2 worm cellular contexts compared by ENCODE assay signal in genomic region chrV:9343629-9344624, ce11.
TF ChIP-seq lines count a peak whose summit lies in the region.

Gene tos-1 (minus strand): TSS chrV:9344203.

TF ChIP-seq in whole organism, L1 larva, 84 proteins besides CTCF, POLR2A, EP300 and RAD21 (continued from another document):
- TF ChIP-seq egl-13 (tag; optimal IDR thresholded peaks at IDR 0.05; lab: Kevin White, UChicago) (peak; percentile 99), pag-3 (tag; optimal IDR thresholded peaks at IDR 0.05; lab: Kevin White, UChicago; ENCODE audit: borderline replicate concordance, insufficient read depth) (peak; percentile 7), unc-98 (GFP tag; IDR thresholded peaks at IDR 0.05; lab: Robert Waterston, UW) (peak; percentile 97), mab-9 (GFP tag; IDR thresholded peaks at IDR 0.05; lab: Robert Waterston, UW) (peak; percentile 95), unc-86 (tag; optimal IDR thresholded peaks at IDR 0.05; lab: Kevin White, UChicago) (peak; percentile 100), ceh-88 (GFP tag; IDR thresholded peaks at IDR 0.05; lab: Robert Waterston, UW) (peak; percentile 99), ztf-11 (tag; optimal IDR thresholded peaks at IDR 0.05; lab: Kevin White, UChicago) (peak in 1 of 2 experiments; percentile 96), hpl-2 (GFP tag; optimal IDR thresholded peaks at IDR 0.05; lab: Kevin White, UChicago) (peak; percentile 95), isw-1 (GFP tag; IDR thresholded peaks at IDR 0.05; lab: Robert Waterston, UW) (peak; percentile 99), lin-35 (GFP tag; optimal IDR thresholded peaks at IDR 0.05; lab: Kevin White, UChicago) (peak; percentile 87 to 93), jun-1 (tag; optimal IDR thresholded peaks at IDR 0.05; lab: Kevin White, UChicago) (peak; percentile 99), nhr-47 (tag; optimal IDR thresholded peaks at IDR 0.05; lab: Kevin White, UChicago) (peak; percentile 100), aly-2 (tag; optimal IDR thresholded peaks at IDR 0.05; lab: Kevin White, UChicago) (peak; percentile 86), efl-3 (GFP tag; optimal IDR thresholded peaks at IDR 0.05; lab: Kevin White, UChicago) (peak; percentile 70), ama-1 (optimal IDR thresholded peaks at IDR 0.05; lab: Kevin White, UChicago) (peak; percentile 99), mep-1 (tag; optimal IDR thresholded peaks at IDR 0.05; lab: Kevin White, UChicago) (peak; percentile 94), swsn-7 (tag; optimal IDR thresholded peaks at IDR 0.05; lab: Kevin White, UChicago) (peak; percentile 100), Y116A8C.19 (tag; optimal IDR thresholded peaks at IDR 0.05; lab: Kevin White, UChicago; ENCODE audit: borderline replicate concordance) (peak; percentile 44), C34B4.2 (tag; optimal IDR thresholded peaks at IDR 0.05; lab: Kevin White, UChicago) (peak; percentile 90), C04F5.9 (tag; optimal IDR thresholded peaks at IDR 0.05; lab: Kevin White, UChicago) (peak; percentile 89), fkh-4 (tag; optimal IDR thresholded peaks at IDR 0.05; lab: Kevin White, UChicago; ENCODE audit: borderline replicate concordance) (peak; percentile 92), nhr-237 (tag; optimal IDR thresholded peaks at IDR 0.05; lab: Kevin White, UChicago) (peak; percentile 94), pax-3 (tag; optimal IDR thresholded peaks at IDR 0.05; lab: Kevin White, UChicago) (peak; percentile 100), nhr-85 (tag; lab: Kevin White, UChicago) (peak; percentile 100), zip-4 (GFP tag; optimal IDR thresholded peaks at IDR 0.05; lab: Kevin White, UChicago) (peak; percentile 98)

TF ChIP-seq in whole organism, young adult, 124 proteins besides CTCF, POLR2A, EP300 and RAD21 (continued from another document):
- no peak for TF ChIP-seq rec-8 (tag; optimal IDR thresholded peaks at IDR 0.05; lab: Kevin White, UChicago)
- TF ChIP-seq hmg-1.2 (GFP tag; IDR thresholded peaks at IDR 0.05; lab: Robert Waterston, UW): peak; percentile 82
- no peak for TF ChIP-seq hlh-12 (tag; optimal IDR thresholded peaks at IDR 0.05; lab: Kevin White, UChicago)
- peak; percentile 84 for TF ChIP-seq tbp1 (GFP tag; optimal IDR thresholded peaks at IDR 0.05; lab: Kevin White, UChicago)
- TF ChIP-seq pha-4 (tag; optimal IDR thresholded peaks at IDR 0.05; lab: Kevin White, UChicago): peak; percentile 83
- peak; percentile 92 for TF ChIP-seq nhr-90 (tag; optimal IDR thresholded peaks at IDR 0.05; lab: Kevin White, UChicago)
- peak; percentile 97 for TF ChIP-seq K11D2.4 (GFP tag; IDR thresholded peaks at IDR 0.05; lab: Robert Waterston, UW)
- TF ChIP-seq B0336.3 (GFP tag; IDR thresholded peaks at IDR 0.05; lab: Robert Waterston, UW): peak; percentile 91
- no peak; the same call in 1 of the 2 replicates for TF ChIP-seq cebp-2 (GFP tag; IDR thresholded peaks at IDR 0.05; lab: Robert Waterston, UW)
- peak; percentile 62 for TF ChIP-seq F33H1.4 (GFP tag; IDR thresholded peaks at IDR 0.05; lab: Robert Waterston, UW)
- no peak for TF ChIP-seq rpc-1 (optimal IDR thresholded peaks at IDR 0.05; lab: Kevin White, UChicago)
- no peak for TF ChIP-seq rpc-1 (tag; optimal IDR thresholded peaks at IDR 0.05; lab: Kevin White, UChicago)
- TF ChIP-seq ama-1 (optimal IDR thresholded peaks at IDR 0.05; lab: Kevin White, UChicago): peak; percentile 99
- TF ChIP-seq ama-1 (GFP tag; optimal IDR thresholded peaks at IDR 0.05; lab: Kevin White, UChicago): no peak
- TF ChIP-seq akir-1 (GFP tag; optimal IDR thresholded peaks at IDR 0.05; lab: Kevin White, UChicago): peak; percentile 4
- peak; percentile 94 for TF ChIP-seq nhr-80 (tag; optimal IDR thresholded peaks at IDR 0.05; lab: Kevin White, UChicago)
- TF ChIP-seq snpc-1.3 (tag; optimal IDR thresholded peaks at IDR 0.05; lab: Kevin White, UChicago; ENCODE audit: insufficient read depth): no peak
- 0 out of 2 replicates have a peak, but pooled peaks have one; percentile 52 for TF ChIP-seq ztf-25 (GFP tag; IDR thresholded peaks at IDR 0.05; lab: Robert Waterston, UW)
- TF ChIP-seq Y95B8A.8 (GFP tag; IDR thresholded peaks at IDR 0.05; lab: Robert Waterston, UW): peak; percentile 96
- TF ChIP-seq Y53F4B.3 (GFP tag; IDR thresholded peaks at IDR 0.05; lab: Robert Waterston, UW): peak; percentile 7; the same call in 1 of the 2 replicates
- peak; percentile 56 for TF ChIP-seq F10E7.11 (tag; optimal IDR thresholded peaks at IDR 0.05; lab: Kevin White, UChicago)
- TF ChIP-seq F49E8.2 (tag; optimal IDR thresholded peaks at IDR 0.05; lab: Kevin White, UChicago; ENCODE audit: insufficient read depth): peak; percentile 27
- TF ChIP-seq repo-1 (tag; optimal IDR thresholded peaks at IDR 0.05; lab: Kevin White, UChicago): peak; percentile 96
- TF ChIP-seq lin-40 (tag; optimal IDR thresholded peaks at IDR 0.05; lab: Kevin White, UChicago): peak; percentile 99
- peak; percentile 71 for TF ChIP-seq ceh-91 (GFP tag; IDR thresholded peaks at IDR 0.05; lab: Robert Waterston, UW)
- peak; percentile 92 for TF ChIP-seq lin-54 (GFP tag; optimal IDR thresholded peaks at IDR 0.05; lab: Kevin White, UChicago)
- peak; percentile 95 for TF ChIP-seq attf-5 (GFP tag; optimal IDR thresholded peaks at IDR 0.05; lab: Kevin White, UChicago)
- TF ChIP-seq F22D6.2 (tag; optimal IDR thresholded peaks at IDR 0.05; lab: Kevin White, UChicago): peak; percentile 87
